Worm (Caenorhabditis elegans): ENCODE data around the gene gba-2.

- TF ChIP-seq T22C8.4 (GFP tag; IDR thresholded peaks at IDR 0.05) = no peak
- no peak for TF ChIP-seq cog-1 (tag; optimal IDR thresholded peaks at IDR 0.05)
- no peak for TF ChIP-seq ztf-29 (GFP tag; IDR thresholded peaks at IDR 0.05)
- TF ChIP-seq ref-1 (GFP tag; conservative IDR thresholded peaks at IDR 0.05) = no peak
- no peak for TF ChIP-seq flt-1 (GFP tag; IDR thresholded peaks at IDR 0.05)
- no peak for TF ChIP-seq klf-2 (GFP tag; conservative IDR thresholded peaks at IDR 0.05)
These were observed 10.5 kb upstream of the gba-2 start for ce11 chrII:2196742-2197141.
